Fruit fly (Drosophila melanogaster): ENCODE measurements around the gene CG43322.

CG43322 gene

DNA sequence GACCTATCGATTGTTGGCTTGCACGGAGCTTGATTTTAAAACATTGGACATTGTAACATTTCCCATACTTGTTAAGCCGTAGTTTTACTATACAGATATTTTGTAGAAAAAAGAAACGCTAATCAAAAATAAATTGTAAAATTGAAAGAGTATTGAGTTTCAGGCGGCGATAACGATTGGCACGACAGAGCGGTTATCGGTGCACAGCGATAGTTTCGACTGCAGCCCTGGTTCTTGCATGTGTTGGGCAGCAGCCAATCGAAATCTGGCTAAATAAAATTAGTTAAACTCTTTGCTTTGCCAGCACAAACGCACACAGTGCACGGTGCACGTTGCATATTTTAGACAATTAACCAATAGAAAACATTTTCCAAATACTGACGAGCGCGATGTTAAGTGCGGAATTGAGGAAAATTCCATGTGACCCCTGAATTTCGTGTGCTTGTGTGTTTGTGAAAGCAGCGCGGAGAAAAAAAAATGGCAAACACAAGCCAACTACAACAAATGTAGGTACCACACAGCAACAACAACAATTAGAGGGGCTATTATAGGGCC, 24.7 kb downstream of the CG43322 start, which contains the start of gene milt:
TSS of gene milt (plus strand) at position 51 of the 555 bp plus-strand sequence.
- peak; percentile 30 for TF ChIP-seq tai (GFP tag; optimal IDR thresholded peaks at IDR 0.05)
- no peak for TF ChIP-seq dsf (GFP tag; optimal IDR thresholded peaks at IDR 0.05; ENCODE audit: borderline replicate concordance)
- no peak for TF ChIP-seq dmrt93B (GFP tag; optimal IDR thresholded peaks at IDR 0.05)
- TF ChIP-seq jim (GFP tag; optimal IDR thresholded peaks at IDR 0.05), result no peak
- TF ChIP-seq HLH106 (tag; optimal IDR thresholded peaks at IDR 0.05), result no peak
- TF ChIP-seq foxo (GFP tag; optimal IDR thresholded peaks at IDR 0.05), result peak in 1 of 2 experiments; percentile 7
- TF ChIP-seq CG9705 (GFP tag; optimal IDR thresholded peaks at IDR 0.05), result no peak
- peak; percentile 29 for TF ChIP-seq N (GFP tag; optimal IDR thresholded peaks at IDR 0.05)
- no peak for TF ChIP-seq Dfd (GFP tag; optimal IDR thresholded peaks at IDR 0.05)
- TF ChIP-seq Myc (optimal IDR thresholded peaks at IDR 0.05), result peak; percentile 42
- TF ChIP-seq Abd-B (GFP tag; optimal IDR thresholded peaks at IDR 0.05), result no peak
- TF ChIP-seq sage (GFP tag; optimal IDR thresholded peaks at IDR 0.05), result no peak
- TF ChIP-seq CG32264 (GFP tag; optimal IDR thresholded peaks at IDR 0.05), result no peak
- peak; percentile 22 for TF ChIP-seq rgr (GFP tag; optimal IDR thresholded peaks at IDR 0.05)
- TF ChIP-seq OdsH (GFP tag; optimal IDR thresholded peaks at IDR 0.05), result no peak
- no peak for TF ChIP-seq Jra (GFP tag; optimal IDR thresholded peaks at IDR 0.05)
- peak; percentile 16 for TF ChIP-seq h (GFP tag; optimal IDR thresholded peaks at IDR 0.05)
- no peak for TF ChIP-seq Hr78 (GFP tag; optimal IDR thresholded peaks at IDR 0.05)
- TF ChIP-seq Rel (GFP tag; optimal IDR thresholded peaks at IDR 0.05), result no peak
- TF ChIP-seq Rel (tag; optimal IDR thresholded peaks at IDR 0.05), result peak; percentile 30

DNA sequence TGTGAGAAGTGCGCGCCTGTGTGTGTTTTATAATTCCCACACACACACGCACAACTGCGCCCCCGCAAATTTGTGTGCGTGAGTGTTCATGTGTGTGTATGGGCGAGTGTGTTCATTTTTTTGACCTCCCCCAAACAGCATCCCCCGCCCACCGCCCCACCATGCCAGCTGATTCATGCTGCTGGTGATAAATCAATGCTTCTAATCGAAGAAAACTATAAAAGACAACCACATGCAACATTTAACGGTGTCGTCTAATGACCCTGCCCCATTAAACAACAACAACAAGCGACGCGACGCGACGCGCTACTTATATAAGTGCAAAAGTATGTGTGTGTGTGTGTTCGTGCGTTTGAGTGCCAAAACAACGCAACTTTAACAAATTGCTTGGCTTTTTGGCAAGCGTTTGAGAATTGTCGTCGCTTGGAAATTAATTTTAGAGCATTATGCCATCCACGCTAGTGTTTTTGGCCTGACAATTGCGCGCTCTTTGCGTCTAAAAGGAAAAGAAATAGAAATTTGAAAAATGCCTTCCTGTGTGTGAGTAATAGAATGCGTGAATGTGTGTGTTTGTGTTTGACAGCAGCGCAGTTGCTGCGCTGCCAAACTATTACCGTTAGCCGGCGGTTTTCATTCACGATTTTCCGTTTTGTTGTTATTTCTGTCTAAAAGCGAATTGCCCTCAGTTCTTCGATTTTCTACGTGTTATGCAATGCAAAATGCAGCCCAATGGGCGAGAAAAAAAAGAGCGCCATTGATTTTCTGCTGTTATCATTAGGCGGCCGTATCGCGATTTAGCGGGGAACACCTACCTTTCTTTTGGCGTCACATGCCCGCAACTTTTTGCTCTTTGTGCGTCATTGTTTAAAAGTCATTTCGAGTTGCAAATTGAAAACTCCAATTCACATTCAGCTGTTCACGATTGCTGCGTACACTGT, 25.5 kb downstream of the CG43322 start:
- TF ChIP-seq pan (optimal IDR thresholded peaks at IDR 0.05), result no peak
- TF ChIP-seq psq (GFP tag; optimal IDR thresholded peaks at IDR 0.05), result no peak
- no peak for TF ChIP-seq Rel (GFP tag; optimal IDR thresholded peaks at IDR 0.05)
- TF ChIP-seq Rel (tag; optimal IDR thresholded peaks at IDR 0.05), result peak; percentile 98

DNA sequence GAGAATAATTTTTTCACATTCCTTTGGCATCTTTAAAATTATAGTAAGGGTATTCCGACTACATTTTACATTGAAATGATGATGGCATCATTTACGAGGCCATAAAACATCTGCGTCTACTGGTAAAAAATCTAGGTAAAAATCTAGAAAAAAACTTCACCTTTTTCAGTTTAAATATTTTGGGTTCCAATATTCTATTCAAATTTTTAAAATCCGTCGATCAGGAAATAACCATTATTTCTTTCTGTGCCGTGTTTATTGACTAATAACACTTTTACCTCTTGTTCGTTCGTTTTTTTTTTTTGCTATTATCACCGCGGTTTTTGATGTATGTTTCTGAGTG, 26.1 kb downstream of the CG43322 start:
- TF ChIP-seq CG9705 (GFP tag; optimal IDR thresholded peaks at IDR 0.05) (no peak), tai (GFP tag; optimal IDR thresholded peaks at IDR 0.05) (peak; percentile 68), Dif (GFP tag; optimal IDR thresholded peaks at IDR 0.05; ENCODE audit: partially characterized antibody) (no peak), Vsx2 (GFP tag; optimal IDR thresholded peaks at IDR 0.05; ENCODE audit: partially characterized antibody) (no peak), Dfd (GFP tag; optimal IDR thresholded peaks at IDR 0.05) (no peak), sv (GFP tag; optimal IDR thresholded peaks at IDR 0.05) (no peak), Jra (GFP tag; optimal IDR thresholded peaks at IDR 0.05) (peak; percentile 65), rgr (GFP tag; optimal IDR thresholded peaks at IDR 0.05) (peak; percentile 76), N (GFP tag; optimal IDR thresholded peaks at IDR 0.05) (no peak), Abd-B (GFP tag; optimal IDR thresholded peaks at IDR 0.05) (no peak), br (GFP tag; optimal IDR thresholded peaks at IDR 0.05) (peak; percentile 86), woc (GFP tag; optimal IDR thresholded peaks at IDR 0.05) (peak; percentile 20), Sp1 (GFP tag; optimal IDR thresholded peaks at IDR 0.05) (peak; percentile 85), h (GFP tag; optimal IDR thresholded peaks at IDR 0.05) (peak; percentile 75), Hnf4 (GFP tag; optimal IDR thresholded peaks at IDR 0.05) (peak; percentile 86), Mio (GFP tag; optimal IDR thresholded peaks at IDR 0.05) (no peak), OdsH (GFP tag; optimal IDR thresholded peaks at IDR 0.05) (peak; percentile 82), brk (GFP tag; optimal IDR thresholded peaks at IDR 0.05) (peak; percentile 62), GATAd (GFP tag; optimal IDR thresholded peaks at IDR 0.05) (no peak), dmrt93B (GFP tag; optimal IDR thresholded peaks at IDR 0.05) (no peak), CG32264 (GFP tag; optimal IDR thresholded peaks at IDR 0.05) (peak; percentile 16), ey (GFP tag; optimal IDR thresholded peaks at IDR 0.05) (peak; percentile 88), lola (GFP tag; optimal IDR thresholded peaks at IDR 0.05) (no peak), usp (GFP tag; optimal IDR thresholded peaks at IDR 0.05) (no peak), dsf (GFP tag; optimal IDR thresholded peaks at IDR 0.05; ENCODE audit: borderline replicate concordance) (no peak), jim (GFP tag; optimal IDR thresholded peaks at IDR 0.05) (no peak), fru (GFP tag; optimal IDR thresholded peaks at IDR 0.05) (peak; percentile 84), psq (GFP tag; optimal IDR thresholded peaks at IDR 0.05) (peak; percentile 65), sage (GFP tag; optimal IDR thresholded peaks at IDR 0.05) (peak; percentile 33), dl (GFP tag; optimal IDR thresholded peaks at IDR 0.05; ENCODE audit: insufficient read depth in 1 of 2, partially characterized antibody in 2 of 2) (no peak), pan (optimal IDR thresholded peaks at IDR 0.05) (no peak), HLH106 (tag; optimal IDR thresholded peaks at IDR 0.05) (peak; percentile 66), Myc (optimal IDR thresholded peaks at IDR 0.05) (no peak), foxo (GFP tag; optimal IDR thresholded peaks at IDR 0.05) (peak in 1 of 2 experiments; percentile 83), Rel (GFP tag; optimal IDR thresholded peaks at IDR 0.05) (no peak), Rel (tag; optimal IDR thresholded peaks at IDR 0.05) (no peak), CrebA (GFP tag; optimal IDR thresholded peaks at IDR 0.05; ENCODE audit: borderline replicate concordance) (no peak), Hr83 (GFP tag; optimal IDR thresholded peaks at IDR 0.05; ENCODE audit: poor library complexity, severe bottlenecking) (no peak), Hr78 (GFP tag; optimal IDR thresholded peaks at IDR 0.05) (no peak)
